ENCODE assay signal across 1 fruit fly cellular context in the genomic region with DNA sequence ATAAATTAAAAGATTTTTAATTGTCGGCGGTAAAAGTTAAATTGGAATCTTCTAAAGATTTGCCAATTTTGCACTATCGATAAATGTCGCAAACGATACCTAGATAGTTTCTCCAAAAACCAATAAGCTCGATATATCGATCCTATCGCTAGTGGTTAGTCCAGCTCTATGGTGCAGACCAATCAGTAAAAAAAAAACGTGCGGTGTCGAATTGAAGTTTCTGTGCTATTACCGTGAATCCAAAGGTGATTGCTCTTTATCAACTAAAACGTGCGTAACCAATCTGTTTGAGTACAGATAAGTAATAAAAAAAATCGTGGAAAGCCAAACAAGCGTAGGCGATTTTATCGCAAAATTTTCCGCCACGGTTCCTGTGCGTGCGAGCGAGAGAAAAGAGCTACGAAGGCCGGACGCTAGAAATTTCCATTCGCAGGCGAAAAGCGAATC.
TF ChIP-seq lines count a peak whose summit lies in the region.

Gene Hsp110, plus strand, starts transcription at position 153 of the 447 bp plus-strand sequence.

TF ChIP-seq in whole organism, embryonic, 481 proteins besides CTCF, POLR2A, EP300 and RAD21 (continued from another document):
- no peak for TF ChIP-seq HLH54F (GFP tag; optimal IDR thresholded peaks at IDR 0.05; lab: Kevin White, UChicago)
- TF ChIP-seq ham (GFP tag; IDR thresholded peaks at IDR 0.05; lab: Robert Waterston, UW) = no peak
- peak; percentile 97 for TF ChIP-seq Dll (GFP tag; IDR thresholded peaks at IDR 0.05; lab: Robert Waterston, UW; ENCODE audit: partially characterized antibody)
- no peak for TF ChIP-seq CG8765 (GFP tag; IDR thresholded peaks at IDR 0.05; lab: Robert Waterston, UW)
- no peak for TF ChIP-seq tio (GFP tag; optimal IDR thresholded peaks at IDR 0.05; lab: Kevin White, UChicago)
- TF ChIP-seq CG15601 (tag; optimal IDR thresholded peaks at IDR 0.05; lab: Kevin White, UChicago) = peak; percentile 27
- TF ChIP-seq CG34224 (GFP tag; IDR thresholded peaks at IDR 0.05; lab: Robert Waterston, UW; ENCODE audit: partially characterized antibody) = peak; percentile 100
- peak; percentile 51 for TF ChIP-seq mirr (GFP tag; optimal IDR thresholded peaks at IDR 0.05; lab: Kevin White, UChicago)
- TF ChIP-seq CG2875 (GFP tag; optimal IDR thresholded peaks at IDR 0.05; lab: Kevin White, UChicago) = no peak
- TF ChIP-seq E2f1 (GFP tag; IDR thresholded peaks at IDR 0.05; lab: Robert Waterston, UW) = peak; percentile 16; the same call in 1 of the 2 replicates
- no peak for TF ChIP-seq CG12769 (tag; optimal IDR thresholded peaks at IDR 0.05; lab: Kevin White, UChicago)
- TF ChIP-seq sisA (GFP tag; IDR thresholded peaks at IDR 0.05; lab: Robert Waterston, UW) = no peak
- peak; percentile 69 for TF ChIP-seq exex (tag; optimal IDR thresholded peaks at IDR 0.05; lab: Kevin White, UChicago)
- TF ChIP-seq her (GFP tag; optimal IDR thresholded peaks at IDR 0.05; lab: Kevin White, UChicago) = peak; percentile 49
- peak; percentile 22 for TF ChIP-seq BtbVII (GFP tag; optimal IDR thresholded peaks at IDR 0.05; lab: Kevin White, UChicago)
- peak in 1 of 2 experiments; percentile 4 for TF ChIP-seq bsh (GFP tag; optimal IDR thresholded peaks at IDR 0.05; lab: Kevin White, UChicago)
- TF ChIP-seq CG18599 (GFP tag; optimal IDR thresholded peaks at IDR 0.05; lab: Kevin White, UChicago) = peak; percentile 38
- no peak for TF ChIP-seq CG9876 (GFP tag; optimal IDR thresholded peaks at IDR 0.05; lab: Kevin White, UChicago)
- TF ChIP-seq GATAe (GFP tag; conservative IDR thresholded peaks at IDR 0.05; lab: Robert Waterston, UW) = peak; percentile 52; the same call in 1 of the 2 replicates
- no peak for TF ChIP-seq tll (GFP tag; optimal IDR thresholded peaks at IDR 0.05; lab: Kevin White, UChicago)
- TF ChIP-seq run (tag; optimal IDR thresholded peaks at IDR 0.05; lab: Kevin White, UChicago) = no peak
- TF ChIP-seq CG2120 (GFP tag; optimal IDR thresholded peaks at IDR 0.05; lab: Kevin White, UChicago) = peak; percentile 51
- TF ChIP-seq CkIIα-i1 (GFP tag; IDR thresholded peaks at IDR 0.05; lab: Robert Waterston, UW) = no peak
- TF ChIP-seq CG13775 (GFP tag; optimal IDR thresholded peaks at IDR 0.05; lab: Kevin White, UChicago) = no peak
- TF ChIP-seq nom (GFP tag; optimal IDR thresholded peaks at IDR 0.05; lab: Kevin White, UChicago) = peak; percentile 66
- TF ChIP-seq Dip3 (GFP tag; optimal IDR thresholded peaks at IDR 0.05; lab: Kevin White, UChicago) = peak; percentile 99
- peak; percentile 76 for TF ChIP-seq CG15514 (GFP tag; optimal IDR thresholded peaks at IDR 0.05; lab: Kevin White, UChicago)
- TF ChIP-seq al (GFP tag; IDR thresholded peaks at IDR 0.05; lab: Robert Waterston, UW) = no peak
- TF ChIP-seq en (GFP tag; optimal IDR thresholded peaks at IDR 0.05; lab: Kevin White, UChicago) = no peak
- peak in 1 of 2 experiments; percentile 17 for TF ChIP-seq Eip74EF (GFP tag; optimal IDR thresholded peaks at IDR 0.05; lab: Kevin White, UChicago)
- TF ChIP-seq sd (tag; optimal IDR thresholded peaks at IDR 0.05; lab: Kevin White, UChicago) = peak; percentile 13
- TF ChIP-seq CG34422 (GFP tag; IDR thresholded peaks at IDR 0.05; lab: Robert Waterston, UW) = peak; percentile 83; the same call in 1 of the 3 replicates
- no peak for TF ChIP-seq Camta (GFP tag; optimal IDR thresholded peaks at IDR 0.05; lab: Kevin White, UChicago)
- TF ChIP-seq hth (optimal IDR thresholded peaks at IDR 0.05; lab: Kevin White, UChicago) = no peak
- peak; percentile 99 for TF ChIP-seq CG16813 (GFP tag; IDR thresholded peaks at IDR 0.05; lab: Robert Waterston, UW; ENCODE audit: partially characterized antibody)
- TF ChIP-seq ranshi (GFP tag; IDR thresholded peaks at IDR 0.05; lab: Robert Waterston, UW) = no peak
- TF ChIP-seq TFAM (GFP tag; optimal IDR thresholded peaks at IDR 0.05; lab: Kevin White, UChicago) = no peak
- peak; percentile 81 for TF ChIP-seq Elba2 (GFP tag; optimal IDR thresholded peaks at IDR 0.05; lab: Kevin White, UChicago)
- no peak for TF ChIP-seq CG14965 (GFP tag; optimal IDR thresholded peaks at IDR 0.05; lab: Kevin White, UChicago; ENCODE audit: borderline replicate concordance)
- peak; percentile 99 for TF ChIP-seq zen2 (GFP tag; IDR thresholded peaks at IDR 0.05; lab: Robert Waterston, UW; ENCODE audit: partially characterized antibody)
- no peak for TF ChIP-seq CG11456 (GFP tag; IDR thresholded peaks at IDR 0.05; lab: Robert Waterston, UW)
- TF ChIP-seq CG6854 (GFP tag; optimal IDR thresholded peaks at IDR 0.05; lab: Kevin White, UChicago) = no peak
